Fruit fly (Drosophila melanogaster): ENCODE data around the gene Toll-6.
A peak's percentile ranks its signal among the peaks of the same experiment; 100 is the strongest.

Toll-6 gene

dm6 chr3L:15321001-15321438 lies 15.5 kb upstream of the Toll-6 start (continued):
- no peak for TF ChIP-seq pb (GFP tag; optimal IDR thresholded peaks at IDR 0.05)
- no peak for TF ChIP-seq CG13123 (GFP tag; optimal IDR thresholded peaks at IDR 0.05)
- TF ChIP-seq pum (GFP tag; optimal IDR thresholded peaks at IDR 0.05), result peak; percentile 34
- no peak for TF ChIP-seq cad (GFP tag; optimal IDR thresholded peaks at IDR 0.05)
- TF ChIP-seq Lim3 (GFP tag; IDR thresholded peaks at IDR 0.05), result no peak
- TF ChIP-seq CG12219 (GFP tag; optimal IDR thresholded peaks at IDR 0.05), result no peak
- no peak for TF ChIP-seq yki (optimal IDR thresholded peaks at IDR 0.05)
- TF ChIP-seq gcm2 (GFP tag; optimal IDR thresholded peaks at IDR 0.05), result no peak
- no peak for TF ChIP-seq cato (GFP tag; optimal IDR thresholded peaks at IDR 0.05; ENCODE audit: borderline replicate concordance)
- no peak for TF ChIP-seq sd (tag; optimal IDR thresholded peaks at IDR 0.05)
- no peak for TF ChIP-seq croc (GFP tag; conservative IDR thresholded peaks at IDR 0.05)
- TF ChIP-seq gt (GFP tag; IDR thresholded peaks at IDR 0.05), result no peak
- TF ChIP-seq Blimp-1 (GFP tag; optimal IDR thresholded peaks at IDR 0.05), result peak; percentile 23
- TF ChIP-seq E2f2 (GFP tag; IDR thresholded peaks at IDR 0.05), result no peak
- no peak for TF ChIP-seq corto (GFP tag; optimal IDR thresholded peaks at IDR 0.05)
- no peak for TF ChIP-seq CG1832 (GFP tag; optimal IDR thresholded peaks at IDR 0.05)
- no peak for TF ChIP-seq CG15011 (GFP tag; optimal IDR thresholded peaks at IDR 0.05)
- no peak for TF ChIP-seq CG14965 (GFP tag; optimal IDR thresholded peaks at IDR 0.05; ENCODE audit: borderline replicate concordance)
- no peak for TF ChIP-seq Dll (GFP tag; IDR thresholded peaks at IDR 0.05; ENCODE audit: partially characterized antibody)
- TF ChIP-seq Dip3 (GFP tag; optimal IDR thresholded peaks at IDR 0.05), result no peak
- no peak for TF ChIP-seq bigmax (GFP tag; optimal IDR thresholded peaks at IDR 0.05)
- peak; percentile 58 for TF ChIP-seq CG13775 (GFP tag; optimal IDR thresholded peaks at IDR 0.05)
- peak in 1 of 2 experiments; percentile 31 for TF ChIP-seq eve (GFP tag; optimal IDR thresholded peaks at IDR 0.05)
- no peak for TF ChIP-seq mirr (GFP tag; optimal IDR thresholded peaks at IDR 0.05)
- TF ChIP-seq bsh (GFP tag; optimal IDR thresholded peaks at IDR 0.05), result peak in 1 of 2 experiments; percentile 41
- TF ChIP-seq Fer2 (tag; optimal IDR thresholded peaks at IDR 0.05), result no peak
- no peak for TF ChIP-seq zen2 (GFP tag; IDR thresholded peaks at IDR 0.05; ENCODE audit: partially characterized antibody)
- TF ChIP-seq CG12769 (tag; optimal IDR thresholded peaks at IDR 0.05), result no peak
- TF ChIP-seq da (GFP tag; optimal IDR thresholded peaks at IDR 0.05), result no peak
- peak; percentile 81; the same call in 1 of the 3 replicates for TF ChIP-seq CG2199 (GFP tag; IDR thresholded peaks at IDR 0.05)
- TF ChIP-seq CG17612 (GFP tag; IDR thresholded peaks at IDR 0.05), result no peak
- no peak for TF ChIP-seq D (optimal IDR thresholded peaks at IDR 0.05)
- peak; percentile 55 for TF ChIP-seq D (GFP tag; optimal IDR thresholded peaks at IDR 0.05)
- no peak for TF ChIP-seq aop (GFP tag; IDR thresholded peaks at IDR 0.05)
- TF ChIP-seq CG3407 (GFP tag; optimal IDR thresholded peaks at IDR 0.05), result no peak
- TF ChIP-seq Ssrp (tag; optimal IDR thresholded peaks at IDR 0.05), result peak; percentile 48
- peak; percentile 55 for TF ChIP-seq stwl (tag; optimal IDR thresholded peaks at IDR 0.05)
- no peak for TF ChIP-seq CG9876 (GFP tag; optimal IDR thresholded peaks at IDR 0.05)
- no peak for TF ChIP-seq Atf-2 (GFP tag; optimal IDR thresholded peaks at IDR 0.05)
- TF ChIP-seq Jarid2 (GFP tag; optimal IDR thresholded peaks at IDR 0.05), result no peak
- TF ChIP-seq Gsc (GFP tag; IDR thresholded peaks at IDR 0.05), result no peak
- TF ChIP-seq CG9437 (GFP tag; optimal IDR thresholded peaks at IDR 0.05), result no peak
- TF ChIP-seq Hmr (GFP tag; optimal IDR thresholded peaks at IDR 0.05), result no peak
- TF ChIP-seq dm (GFP tag; optimal IDR thresholded peaks at IDR 0.05), result no peak
- peak; percentile 17 for TF ChIP-seq CG4820 (GFP tag; optimal IDR thresholded peaks at IDR 0.05)
- no peak for TF ChIP-seq lov (optimal IDR thresholded peaks at IDR 0.05)
- no peak for TF ChIP-seq lov (GFP tag; IDR thresholded peaks at IDR 0.05)
- no peak for TF ChIP-seq btn (GFP tag; optimal IDR thresholded peaks at IDR 0.05)
- no peak for TF ChIP-seq gfzf (GFP tag; optimal IDR thresholded peaks at IDR 0.05)
- TF ChIP-seq CG6272 (GFP tag; IDR thresholded peaks at IDR 0.05), result no peak
- TF ChIP-seq klu (GFP tag; IDR thresholded peaks at IDR 0.05), result no peak
- no peak for TF ChIP-seq Fer3 (tag; optimal IDR thresholded peaks at IDR 0.05)
- no peak for TF ChIP-seq Lpt (GFP tag; optimal IDR thresholded peaks at IDR 0.05)

Data from whole organism, embryonic.